Fruit fly (Drosophila melanogaster): ENCODE results near the gene CG6565.

DNA sequence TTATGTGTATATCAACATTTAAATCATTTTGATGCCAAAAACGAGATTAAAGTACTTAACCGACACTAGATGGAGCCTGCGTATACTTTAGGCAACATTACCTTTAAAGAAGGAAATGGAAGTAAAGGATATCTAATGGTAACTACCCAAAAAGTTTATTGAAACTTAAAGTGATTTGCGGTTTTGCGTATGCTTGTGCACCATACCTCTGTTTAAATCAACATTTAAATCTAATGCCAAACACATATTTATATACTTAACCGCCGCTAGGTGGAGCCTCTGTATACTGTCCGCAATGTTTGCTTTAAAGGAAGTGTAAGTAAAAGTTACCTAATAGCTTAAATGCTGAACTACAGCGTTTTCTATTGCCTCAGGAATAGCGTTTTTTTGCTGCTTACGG is 48.0 kb upstream of the CG6565 start:
- TF ChIP-seq CG9932 (GFP tag; IDR thresholded peaks at IDR 0.05): no peak
- no peak for TF ChIP-seq ash1 (GFP tag; optimal IDR thresholded peaks at IDR 0.05)
